Fruit fly (Drosophila melanogaster) whole organism, prepupa: ENCODE measurements around the gene CG14082.

ENCODE experiments used
- CG32006 ChIP-seq: fragments of 200-800 bp; sonication (Bioruptor generic); optimal IDR thresholded peaks from 3 replicates; lab custom pipeline; 2017; ENCODE audit warnings: missing biosample characterization, mild to moderate bottlenecking, missing genetic modification characterization
- CG6276 ChIP-seq: fragments of 200-800 bp; sonication (Bioruptor generic); optimal IDR thresholded peaks from 2 replicates; lab custom pipeline; 2017; ENCODE audit warnings: missing biosample characterization, mild to moderate bottlenecking, missing genetic modification characterization
- CG6808 ChIP-seq: fragments of 200-800 bp; sonication (Bioruptor generic); optimal IDR thresholded peaks from 3 replicates; lab custom pipeline; 2017; ENCODE audit warnings: missing biosample characterization, missing genetic modification characterization, mild to moderate bottlenecking, moderate library complexity, missing genetic modification reagents
- CG6854 ChIP-seq: fragments of 200-800 bp; sonication (Bioruptor generic); optimal IDR thresholded peaks from 2 replicates; lab custom pipeline; 2017; ENCODE audit warnings: missing biosample characterization, mild to moderate bottlenecking, missing genetic modification characterization
- Lpt ChIP-seq: fragments of 200-800 bp; sonication (Bioruptor generic); optimal IDR thresholded peaks from 3 replicates; lab custom pipeline; 2016; ENCODE audit warnings: missing biosample characterization, missing genetic modification characterization
- OdsH ChIP-seq: fragments of 200-800 bp; sonication (Bioruptor generic); optimal IDR thresholded peaks from 3 replicates; lab custom pipeline; 2016; ENCODE audit warnings: missing biosample characterization, missing genetic modification characterization
- acj6 ChIP-seq: fragments of 200-800 bp; sonication (Bioruptor generic); optimal IDR thresholded peaks from 3 replicates; lab custom pipeline; 2016; ENCODE audit warnings: missing biosample characterization, missing genetic modification characterization
- salr ChIP-seq, 2 experiments: fragments of 200-800 bp; sonication (Bioruptor generic); optimal IDR thresholded peaks; 3 replicates each; lab custom pipeline; 2016 to 2018; ENCODE audit warnings: missing biosample characterization in 2 of 2, missing genetic modification characterization in 2 of 2, mild to moderate bottlenecking in 1 of 2

DNA sequence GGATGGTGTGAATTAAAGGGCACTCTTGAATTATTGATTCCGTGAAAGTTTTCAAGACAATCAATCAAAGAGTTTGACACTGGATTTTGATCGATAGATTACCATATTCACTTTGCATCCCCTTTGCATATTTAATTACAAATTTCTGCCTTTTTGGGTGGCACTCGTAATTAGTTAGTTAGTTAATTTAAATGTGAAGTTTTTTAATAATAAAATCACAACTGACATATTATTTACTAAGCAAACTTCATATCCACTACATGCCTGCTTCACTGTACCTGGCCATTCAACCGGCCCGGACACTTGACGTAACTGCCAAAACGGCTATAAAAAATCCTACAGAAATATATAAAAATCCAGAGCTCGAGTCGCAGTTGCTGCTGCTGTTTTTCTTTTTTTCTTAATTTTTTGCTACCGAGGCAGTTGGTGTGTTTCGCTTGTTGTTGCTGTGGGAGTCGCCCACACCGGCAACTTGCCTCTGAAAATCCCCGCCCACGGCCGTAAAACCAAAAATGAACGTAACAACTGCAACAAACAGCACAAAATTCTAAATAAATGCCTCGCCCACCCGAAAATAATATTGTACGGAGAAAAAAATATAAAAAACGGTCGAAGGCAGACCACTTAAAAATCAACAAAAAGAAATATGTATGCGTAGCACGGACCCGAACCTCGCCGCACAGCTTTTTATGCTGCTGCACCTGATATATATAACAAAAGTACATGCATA, 63.9 kb downstream of the CG14082 start:
- TF ChIP-seq OdsH (GFP tag; lab: Kevin White, UChicago) (no peak), CG32006 (GFP tag; lab: Kevin White, UChicago) (no peak), Lpt (GFP tag; lab: Kevin White, UChicago) (no peak), CG6276 (GFP tag; lab: Kevin White, UChicago) (no peak), CG6808 (GFP tag; lab: Kevin White, UChicago) (peak; percentile 18), acj6 (no peak), salr (GFP tag; optimal IDR thresholded peaks at IDR 0.05; lab: Kevin White, UChicago) (no peak), CG6854 (GFP tag; lab: Kevin White, UChicago) (no peak)
